Worm (Caenorhabditis elegans): Measurements from ENCODE around the gene B0303.4.

The B0303.4 gene

DNA sequence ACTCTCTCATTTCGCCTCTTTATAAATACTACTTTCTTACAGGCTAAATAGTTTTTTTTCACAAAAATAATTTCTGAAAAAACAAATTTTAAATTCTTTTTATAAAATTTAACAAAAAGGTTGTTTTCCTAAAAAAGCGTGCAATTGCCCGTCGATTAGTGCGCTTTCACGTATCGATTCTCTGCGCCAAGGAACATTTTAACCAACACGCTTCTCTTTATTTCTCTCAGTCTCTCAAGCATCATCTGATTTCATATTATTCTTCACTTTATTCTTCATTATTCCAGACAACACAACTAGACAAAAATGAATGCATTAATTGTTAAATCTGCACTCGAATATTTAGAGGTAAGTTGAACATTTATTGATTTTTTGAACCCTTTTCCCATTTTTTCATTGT, at the start of gene B0303.4:
Gene B0303.4 (plus strand): TSS at position 196 of the 400 bp plus-strand sequence.
- TF ChIP-seq Y53G8AR.9 (GFP tag; conservative IDR thresholded peaks at IDR 0.05) (no peak), unc-130 (GFP tag; optimal IDR thresholded peaks at IDR 0.05) (no peak), ekl-4 (GFP tag; IDR thresholded peaks at IDR 0.05) (no peak), K11D2.4 (GFP tag; IDR thresholded peaks at IDR 0.05) (no peak), lsl-1 (GFP tag; optimal IDR thresholded peaks at IDR 0.05) (no peak), snpc-3.4 (tag; optimal IDR thresholded peaks at IDR 0.05) (no peak), zim-3 (tag; optimal IDR thresholded peaks at IDR 0.05) (no peak), B0035.1 (tag; optimal IDR thresholded peaks at IDR 0.05) (no peak), lin-35 (GFP tag; optimal IDR thresholded peaks at IDR 0.05) (peak in 1 of 3 experiments; percentile 51), F23B12.7 (tag; optimal IDR thresholded peaks at IDR 0.05; ENCODE audit: insufficient read depth) (no peak), ceh-58 (GFP tag; IDR thresholded peaks at IDR 0.05) (no peak), cebp-1 (GFP tag; IDR thresholded peaks at IDR 0.05) (no peak), cebp-1 (tag; optimal IDR thresholded peaks at IDR 0.05) (peak; percentile 36), C06A6.2 (GFP tag; conservative IDR thresholded peaks at IDR 0.05) (no peak), madf-8 (GFP tag; conservative IDR thresholded peaks at IDR 0.05) (no peak), nfya-1 (tag; optimal IDR thresholded peaks at IDR 0.05; ENCODE audit: borderline replicate concordance, insufficient read depth) (no peak), hlh-26 (GFP tag; conservative IDR thresholded peaks at IDR 0.05) (no peak), lin-40 (tag; optimal IDR thresholded peaks at IDR 0.05) (no peak), nhr-27 (tag; optimal IDR thresholded peaks at IDR 0.05) (no peak), hmg-1.2 (GFP tag; IDR thresholded peaks at IDR 0.05) (peak; percentile 38; the same call in 1 of the 2 replicates), Y53F4B.3 (GFP tag; IDR thresholded peaks at IDR 0.05) (no peak), nhr-80 (tag; optimal IDR thresholded peaks at IDR 0.05) (peak; percentile 24), F55B11.4 (tag; optimal IDR thresholded peaks at IDR 0.05; ENCODE audit: borderline replicate concordance, insufficient read depth) (no peak), xnd-1 (tag; optimal IDR thresholded peaks at IDR 0.05) (no peak), snpc-1.3 (tag; optimal IDR thresholded peaks at IDR 0.05; ENCODE audit: insufficient read depth) (no peak), die-1 (tag; optimal IDR thresholded peaks at IDR 0.05) (no peak), attf-5 (GFP tag; optimal IDR thresholded peaks at IDR 0.05) (peak; percentile 70), snpc-1.1 (tag; optimal IDR thresholded peaks at IDR 0.05; ENCODE audit: insufficient read depth) (no peak)

DNA sequence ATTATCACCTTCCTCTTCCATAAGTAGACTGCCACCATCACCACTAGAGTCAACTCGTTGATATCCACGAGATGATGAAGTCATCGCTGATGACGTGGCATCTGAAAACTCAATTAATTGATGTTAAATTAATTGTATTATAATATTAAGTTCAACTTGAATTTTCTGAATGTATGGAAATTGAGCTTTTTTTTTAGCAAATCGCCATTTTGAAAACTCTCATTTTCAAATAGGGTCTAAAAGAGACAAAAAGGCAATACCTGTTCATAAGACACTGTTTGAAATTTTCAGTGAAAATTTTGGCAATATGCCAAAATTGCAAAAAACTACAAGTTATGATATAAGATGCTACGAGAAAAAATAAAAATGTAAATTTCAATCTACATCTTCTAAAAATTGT, 46.0 kb upstream of the B0303.4 start, which contains the start of gene twk-7:
Gene twk-7 (minus strand): TSS at position 101 of the 400 bp plus-strand sequence.
- TF ChIP-seq fkh-3 (tag; optimal IDR thresholded peaks at IDR 0.05), result no peak
- TF ChIP-seq madf-8 (GFP tag; conservative IDR thresholded peaks at IDR 0.05), result no peak
- no peak for TF ChIP-seq nfya-2 (GFP tag; IDR thresholded peaks at IDR 0.05)
- TF ChIP-seq F33H1.4 (GFP tag; IDR thresholded peaks at IDR 0.05), result no peak
- TF ChIP-seq egl-44 (GFP tag; IDR thresholded peaks at IDR 0.05), result no peak
- no peak for TF ChIP-seq xnd-1 (tag; optimal IDR thresholded peaks at IDR 0.05)
- TF ChIP-seq atf-7 (tag; optimal IDR thresholded peaks at IDR 0.05), result no peak
- TF ChIP-seq lin-26 (GFP tag; IDR thresholded peaks at IDR 0.05), result no peak
- no peak for TF ChIP-seq let-526 (GFP tag; IDR thresholded peaks at IDR 0.05)
- no peak for TF ChIP-seq rec-8 (tag; optimal IDR thresholded peaks at IDR 0.05)
- no peak for TF ChIP-seq B0019.2 (GFP tag; conservative IDR thresholded peaks at IDR 0.05)
- no peak for TF ChIP-seq akir-1 (GFP tag; optimal IDR thresholded peaks at IDR 0.05)
